Fruit fly (Drosophila melanogaster): Measurements from ENCODE around the gene CG17219.

CG17219 gene

DNA sequence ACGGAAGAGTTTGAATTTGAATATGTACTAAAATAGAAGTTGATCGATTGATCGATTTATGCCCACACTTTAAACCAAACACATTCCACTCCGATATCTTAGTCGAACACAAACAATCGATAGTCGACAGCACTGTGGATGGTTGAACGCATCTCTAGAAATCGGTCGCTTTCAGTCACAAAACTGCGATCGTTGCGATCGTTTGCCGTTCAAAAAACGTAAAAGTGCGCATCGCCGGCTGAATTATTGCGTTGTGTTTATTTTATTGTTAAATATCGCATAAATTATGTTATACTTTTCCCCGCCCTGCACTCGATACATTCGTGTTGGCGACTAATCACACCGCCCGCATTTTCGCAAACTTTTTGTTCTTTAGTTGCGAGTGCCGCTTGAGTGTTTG, 29.9 kb upstream of the CG17219 start, which contains the start of gene Ccdc85 (continued):
- TF ChIP-seq gce (GFP tag; IDR thresholded peaks at IDR 0.05), result no peak
- TF ChIP-seq CG15269 (tag; optimal IDR thresholded peaks at IDR 0.05), result no peak
- TF ChIP-seq CG6175 (GFP tag; IDR thresholded peaks at IDR 0.05), result no peak
- peak; percentile 10 for TF ChIP-seq CG30020 (tag; optimal IDR thresholded peaks at IDR 0.05)
- TF ChIP-seq CG30403 (GFP tag; optimal IDR thresholded peaks at IDR 0.05), result no peak
- no peak for TF ChIP-seq p53 (GFP tag; optimal IDR thresholded peaks at IDR 0.05)
- no peak for TF ChIP-seq H15 (GFP tag; IDR thresholded peaks at IDR 0.05)
- no peak for TF ChIP-seq ATbp (GFP tag; optimal IDR thresholded peaks at IDR 0.05)
- no peak for TF ChIP-seq CG11456 (GFP tag; IDR thresholded peaks at IDR 0.05)
- TF ChIP-seq Scr (GFP tag; IDR thresholded peaks at IDR 0.05; ENCODE audit: partially characterized antibody), result peak; percentile 92
- no peak for TF ChIP-seq CG16815 (GFP tag; optimal IDR thresholded peaks at IDR 0.05)
- no peak for TF ChIP-seq Hmr (GFP tag; optimal IDR thresholded peaks at IDR 0.05)
- TF ChIP-seq Side (GFP tag; optimal IDR thresholded peaks at IDR 0.05), result peak; percentile 19
- no peak for TF ChIP-seq Dip3 (GFP tag; optimal IDR thresholded peaks at IDR 0.05)
- no peak for TF ChIP-seq E2f1 (GFP tag; IDR thresholded peaks at IDR 0.05)
- no peak for TF ChIP-seq grn (GFP tag; optimal IDR thresholded peaks at IDR 0.05)
- TF ChIP-seq pho (GFP tag; optimal IDR thresholded peaks at IDR 0.05), result no peak
- peak; percentile 3 for TF ChIP-seq Sry-β (GFP tag; optimal IDR thresholded peaks at IDR 0.05)
- no peak for TF ChIP-seq peb (GFP tag; IDR thresholded peaks at IDR 0.05)
- no peak for TF ChIP-seq lab (GFP tag; optimal IDR thresholded peaks at IDR 0.05)
- TF ChIP-seq CG4282 (GFP tag; optimal IDR thresholded peaks at IDR 0.05), result no peak
- no peak for TF ChIP-seq eve (GFP tag; optimal IDR thresholded peaks at IDR 0.05)
- TF ChIP-seq CG11696 (GFP tag; IDR thresholded peaks at IDR 0.05), result no peak
- TF ChIP-seq gem (tag; optimal IDR thresholded peaks at IDR 0.05), result no peak
- no peak for TF ChIP-seq CG6654 (GFP tag; optimal IDR thresholded peaks at IDR 0.05)
- no peak for TF ChIP-seq dmrt11E (tag; optimal IDR thresholded peaks at IDR 0.05)
- peak; percentile 37 for TF ChIP-seq CG9797 (GFP tag; optimal IDR thresholded peaks at IDR 0.05)
- peak; percentile 64; the same call in 1 of the 2 replicates for TF ChIP-seq CG16779 (GFP tag; IDR thresholded peaks at IDR 0.05)
- no peak for TF ChIP-seq Hr51 (GFP tag; optimal IDR thresholded peaks at IDR 0.05)
- TF ChIP-seq CG3838 (GFP tag; optimal IDR thresholded peaks at IDR 0.05), result no peak
- TF ChIP-seq CG8924 (tag; optimal IDR thresholded peaks at IDR 0.05), result peak; percentile 51
- TF ChIP-seq Bdp1 (GFP tag; optimal IDR thresholded peaks at IDR 0.05), result no peak
- TF ChIP-seq CG8359 (GFP tag; optimal IDR thresholded peaks at IDR 0.05; ENCODE audit: borderline replicate concordance), result no peak
- TF ChIP-seq CG10462 (GFP tag; optimal IDR thresholded peaks at IDR 0.05), result no peak
- TF ChIP-seq CG15011 (GFP tag; optimal IDR thresholded peaks at IDR 0.05), result no peak
- TF ChIP-seq Lhr (GFP tag; optimal IDR thresholded peaks at IDR 0.05), result peak; percentile 12
- peak; percentile 36 for TF ChIP-seq MESR4 (GFP tag; optimal IDR thresholded peaks at IDR 0.05)
- no peak; the same call in 1 of the 2 replicates for TF ChIP-seq Atf6 (GFP tag; IDR thresholded peaks at IDR 0.05)
- TF ChIP-seq jing (GFP tag; optimal IDR thresholded peaks at IDR 0.05), result no peak
- TF ChIP-seq CG14441 (GFP tag; IDR thresholded peaks at IDR 0.05), result no peak
- peak; percentile 83 for TF ChIP-seq trem (tag; optimal IDR thresholded peaks at IDR 0.05)
- TF ChIP-seq CG17912 (GFP tag; optimal IDR thresholded peaks at IDR 0.05), result no peak
- TF ChIP-seq CG15601 (tag; optimal IDR thresholded peaks at IDR 0.05), result peak; percentile 84
- TF ChIP-seq Ets65A (GFP tag), result no peak
- no peak for TF ChIP-seq oc (tag; optimal IDR thresholded peaks at IDR 0.05)
- peak; percentile 94 for TF ChIP-seq vnd (GFP tag; IDR thresholded peaks at IDR 0.05; ENCODE audit: partially characterized antibody)
- TF ChIP-seq H2.0 (GFP tag; IDR thresholded peaks at IDR 0.05), result no peak
- no peak for TF ChIP-seq wdn (GFP tag; IDR thresholded peaks at IDR 0.05)
- TF ChIP-seq sug (tag; optimal IDR thresholded peaks at IDR 0.05), result peak; percentile 27
- no peak for TF ChIP-seq CG43689 (GFP tag; IDR thresholded peaks at IDR 0.05)
- TF ChIP-seq CG18476 (GFP tag; optimal IDR thresholded peaks at IDR 0.05), result no peak
- TF ChIP-seq Ravus (GFP tag; IDR thresholded peaks at IDR 0.05), result no peak

Measured in whole organism, embryonic.